Worm (Caenorhabditis elegans): ENCODE results near the gene T13F2.4.

- TF ChIP-seq nhr-237 (tag; optimal IDR thresholded peaks at IDR 0.05) (no peak), snpc-4 (tag; optimal IDR thresholded peaks at IDR 0.05) (no peak), ces-1 (GFP tag; optimal IDR thresholded peaks at IDR 0.05) (no peak), unc-39 (tag; optimal IDR thresholded peaks at IDR 0.05) (no peak)
Observed at ce11 chrIV:9757425-9757740, 32.2 kb upstream of the T13F2.4 start, which contains the start of gene nhr-97.

All from whole organism, mixed stage, embryonic.